Fruit fly (Drosophila melanogaster) whole organism, wandering third instar larva: ENCODE measurements around the gene CG33912.

Source experiments
- Abd-B ChIP-seq: fragments of >200 bp; optimal IDR thresholded peaks from 2 replicates; lab custom pipeline; 2017; ENCODE audit warnings: missing biosample characterization, missing genetic modification characterization
- CG9705 ChIP-seq: fragments of 200-800 bp; sonication (Bioruptor generic); optimal IDR thresholded peaks from 2 replicates; lab custom pipeline; 2018; ENCODE audit warnings: missing biosample characterization, mild to moderate bottlenecking, missing genetic modification characterization
- usp ChIP-seq: fragments of >200 bp; optimal IDR thresholded peaks from 2 replicates; lab custom pipeline; 2017; ENCODE audit warnings: missing biosample characterization, missing genetic modification characterization

DNA sequence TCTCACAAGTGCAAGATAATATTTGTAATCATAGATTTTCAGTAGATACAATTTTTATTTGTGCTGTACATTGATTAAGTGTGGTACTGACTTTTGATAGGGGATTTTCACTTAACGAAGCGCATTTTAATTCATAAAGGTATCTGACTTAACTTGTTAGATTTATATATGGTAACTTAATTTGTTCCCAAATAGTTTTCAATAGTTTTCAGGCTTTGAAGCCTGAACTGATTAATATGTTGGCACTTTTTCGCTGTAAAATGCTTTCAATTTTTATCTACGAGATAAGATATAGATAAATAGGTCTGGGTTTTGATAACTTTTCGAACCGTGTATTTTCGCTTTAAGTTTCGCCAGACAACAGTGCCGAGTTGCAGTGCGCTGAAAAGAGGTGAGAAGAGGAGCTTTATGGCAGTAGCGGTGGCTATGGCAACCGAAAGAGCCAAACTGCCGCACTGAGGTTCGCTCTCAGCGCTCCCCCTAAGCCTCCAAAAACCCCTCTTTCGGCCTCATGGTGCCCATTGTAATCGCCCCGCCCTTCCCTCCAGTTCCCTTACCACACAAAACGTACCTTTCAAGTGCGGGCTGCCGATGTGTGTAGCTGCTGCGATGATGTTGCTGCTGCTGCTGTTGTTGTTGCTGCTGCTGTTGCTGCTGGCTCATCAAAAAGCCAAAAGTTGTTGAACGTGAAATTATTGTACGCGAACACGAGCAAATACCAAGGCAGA lies 21.8 kb downstream of the CG33912 start:
- no peak for TF ChIP-seq Abd-B (GFP tag; lab: Kevin White, UChicago)
- no peak for TF ChIP-seq usp (GFP tag; lab: Kevin White, UChicago)
- no peak for TF ChIP-seq CG9705 (GFP tag; lab: Kevin White, UChicago)
